Fruit fly (Drosophila melanogaster) S2 (cell line): ENCODE results near the gene CG9630.

Experiments
- CG8478 ChIP-seq: fragments of >200 bp; optimal IDR thresholded peaks from 2 replicates; lab custom pipeline; 2018
- CTCF ChIP-seq, 2 experiments: fragments of >200 bp; optimal IDR thresholded peaks; 2 replicates each; lab custom pipeline; 2018

- TF ChIP-seq CG8478 (lab: Kevin White, UChicago) (no peak), CTCF (optimal IDR thresholded peaks at IDR 0.05; lab: Kevin White, UChicago) (no peak)
Measured at dm6 chr3R:8233864-8234263, 35.8 kb downstream of the CG9630 start.
